Fruit fly (Drosophila melanogaster): ENCODE results near the gene Col4a1.
A peak's percentile ranks its signal among the peaks of the same experiment; 100 is the strongest.

DNA sequence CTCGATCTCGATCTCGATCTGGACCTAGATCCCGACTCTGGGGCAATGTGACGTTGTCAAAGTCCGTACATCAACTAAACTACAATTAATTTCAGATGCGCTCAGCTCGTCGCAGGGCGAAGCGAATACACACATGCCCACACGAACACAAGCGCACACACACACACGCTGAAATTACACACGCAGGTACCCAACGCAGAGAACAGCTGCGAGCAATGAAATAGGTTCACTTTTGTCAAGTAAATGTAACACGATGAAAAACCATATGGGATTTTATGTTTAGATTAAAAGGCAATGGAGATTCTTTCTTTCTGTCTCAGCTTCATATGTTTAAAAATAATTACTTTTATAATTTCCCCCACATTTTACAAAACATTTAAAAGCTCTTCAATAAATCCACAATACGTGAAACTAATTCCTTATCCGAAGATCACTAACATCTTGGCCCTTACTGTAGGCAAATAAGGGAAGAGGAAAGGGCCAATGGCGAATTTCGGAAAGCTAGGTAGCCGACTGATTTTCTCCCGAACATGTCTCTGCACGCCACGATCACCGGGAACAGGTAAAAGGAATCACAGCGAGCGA, 29.0 kb upstream of the Col4a1 start:
- TF ChIP-seq bab1 (GFP tag; optimal IDR thresholded peaks at IDR 0.05) (peak; percentile 76), CG14711 (tag; optimal IDR thresholded peaks at IDR 0.05) (peak; percentile 76), ovo (GFP tag; optimal IDR thresholded peaks at IDR 0.05) (peak; percentile 41), CG1620 (GFP tag; optimal IDR thresholded peaks at IDR 0.05) (peak; percentile 34)
